Worm (Caenorhabditis elegans): Measurements from ENCODE around the gene clec-205.

ce11 chrV:1807160-1807559 lies 46.5 kb downstream of the clec-205 start, which contains the start of gene srt-42:
- TF ChIP-seq jun-1 (tag; optimal IDR thresholded peaks at IDR 0.05) (no peak), pha-4 (tag; optimal IDR thresholded peaks at IDR 0.05) (no peak), aly-2 (tag; optimal IDR thresholded peaks at IDR 0.05) (no peak), lin-15B (tag; optimal IDR thresholded peaks at IDR 0.05) (no peak)

Data from whole organism, L3 larva.